Fruit fly (Drosophila melanogaster) whole organism, prepupa: Measurements from ENCODE around the gene Rip11.
A peak's percentile ranks its signal among the peaks of the same experiment; 100 is the strongest.

Experiments
- Blimp-1 ChIP-seq: fragments of 200-800 bp; sonication (Bioruptor generic); optimal IDR thresholded peaks from 3 replicates; lab custom pipeline; 2017; ENCODE audit warnings: missing biosample characterization, missing genetic modification characterization, mild to moderate bottlenecking, moderate library complexity, missing genetic modification reagents
- CG10631 ChIP-seq: fragments of 200-800 bp; sonication (Bioruptor generic); optimal IDR thresholded peaks from 2 replicates; lab custom pipeline; 2016; ENCODE audit warnings: missing biosample characterization, missing genetic modification characterization
- CG1621 ChIP-seq: fragments of 200-800 bp; sonication (Bioruptor generic); optimal IDR thresholded peaks from 3 replicates; lab custom pipeline; 2018; ENCODE audit warnings: missing biosample characterization, mild to moderate bottlenecking, missing genetic modification characterization
- CG31627 ChIP-seq: fragments of 200-800 bp; sonication (Bioruptor generic); optimal IDR thresholded peaks from 3 replicates; lab custom pipeline; 2016; ENCODE audit warnings: missing biosample characterization, missing genetic modification characterization
- CG32006 ChIP-seq: fragments of 200-800 bp; sonication (Bioruptor generic); optimal IDR thresholded peaks from 3 replicates; lab custom pipeline; 2017; ENCODE audit warnings: missing biosample characterization, mild to moderate bottlenecking, missing genetic modification characterization
- CG34406 ChIP-seq: fragments of 200-800 bp; sonication (Bioruptor generic); optimal IDR thresholded peaks from 3 replicates; lab custom pipeline; 2016; ENCODE audit warnings: missing biosample characterization, missing genetic modification characterization
- CG3919 ChIP-seq: fragments of 200-800 bp; sonication (Bioruptor generic); optimal IDR thresholded peaks from 3 replicates; lab custom pipeline; 2016; ENCODE audit warnings: missing biosample characterization, missing genetic modification characterization
- CG4318 ChIP-seq: fragments of 200-800 bp; sonication (Bioruptor generic); optimal IDR thresholded peaks from 3 replicates; lab custom pipeline; 2017; ENCODE audit warnings: missing biosample characterization, mild to moderate bottlenecking, missing genetic modification characterization
- CG6276 ChIP-seq: fragments of 200-800 bp; sonication (Bioruptor generic); optimal IDR thresholded peaks from 2 replicates; lab custom pipeline; 2017; ENCODE audit warnings: missing biosample characterization, mild to moderate bottlenecking, missing genetic modification characterization
- CG6792 ChIP-seq: fragments of 200-800 bp; sonication (Bioruptor generic); optimal IDR thresholded peaks from 3 replicates; lab custom pipeline; 2016; ENCODE audit warnings: missing biosample characterization, missing genetic modification characterization
- CG6808 ChIP-seq: fragments of 200-800 bp; sonication (Bioruptor generic); optimal IDR thresholded peaks from 3 replicates; lab custom pipeline; 2017; ENCODE audit warnings: missing biosample characterization, missing genetic modification characterization, mild to moderate bottlenecking, moderate library complexity, missing genetic modification reagents
- CG6854 ChIP-seq: fragments of 200-800 bp; sonication (Bioruptor generic); optimal IDR thresholded peaks from 2 replicates; lab custom pipeline; 2017; ENCODE audit warnings: missing biosample characterization, mild to moderate bottlenecking, missing genetic modification characterization
- CG8119 ChIP-seq: fragments of 200-800 bp; sonication (Bioruptor generic); IDR thresholded peaks from 3 replicates; pipeline ENCODE4 v1.3.6; 2022; ENCODE audit warnings: missing biosample characterization, missing genetic modification characterization
- CG8319 ChIP-seq: fragments of 200-800 bp; sonication (Bioruptor generic); optimal IDR thresholded peaks from 3 replicates; lab custom pipeline; 2016; ENCODE audit warnings: missing biosample characterization, missing genetic modification characterization
- CG8632 ChIP-seq: fragments of 200-800 bp; sonication (Bioruptor generic); optimal IDR thresholded peaks from 3 replicates; lab custom pipeline; 2016; ENCODE audit warnings: missing biosample characterization, missing genetic modification characterization
- Eip75B ChIP-seq: fragments of 200-800 bp; sonication (Bioruptor generic); optimal IDR thresholded peaks from 3 replicates; lab custom pipeline; 2016; ENCODE audit warnings: missing biosample characterization, missing genetic modification characterization
- Eip78C ChIP-seq: fragments of 200-800 bp; sonication (Bioruptor generic); peaks from one replicate; lab custom pipeline; 2016; ENCODE audit warnings: missing biosample characterization, missing genetic modification characterization
- Eip93F ChIP-seq: fragments of 200-800 bp; sonication (Bioruptor generic); optimal IDR thresholded peaks from 2 replicates; lab custom pipeline; 2016; ENCODE audit warnings: missing biosample characterization, mild to moderate bottlenecking, missing genetic modification characterization
- Gug ChIP-seq: fragments of 200-800 bp; sonication (Bioruptor generic); IDR thresholded peaks from 2 replicates; pipeline ENCODE4 v1.3.6; 2022; ENCODE audit warnings: missing biosample characterization, missing genetic modification characterization
- Hr39 ChIP-seq: fragments of 200-800 bp; sonication (Bioruptor generic); optimal IDR thresholded peaks from 2 replicates; lab custom pipeline; 2016; ENCODE audit warnings: missing biosample characterization, missing genetic modification characterization
- Hr4 ChIP-seq: fragments of 200-800 bp; sonication (Bioruptor generic); optimal IDR thresholded peaks from 3 replicates; lab custom pipeline; 2016; ENCODE audit warnings: missing biosample characterization, missing genetic modification characterization
- Lpt ChIP-seq: fragments of 200-800 bp; sonication (Bioruptor generic); optimal IDR thresholded peaks from 3 replicates; lab custom pipeline; 2016; ENCODE audit warnings: missing biosample characterization, missing genetic modification characterization
- Met ChIP-seq: fragments of 200-800 bp; sonication (Bioruptor generic); optimal IDR thresholded peaks from 3 replicates; lab custom pipeline; 2016; ENCODE audit warnings: missing biosample characterization, missing genetic modification characterization
- Smox ChIP-seq: fragments of 200-800 bp; sonication (Bioruptor generic); optimal IDR thresholded peaks from 3 replicates; lab custom pipeline; 2016; ENCODE audit warnings: missing biosample characterization, missing genetic modification characterization
- Sox102F ChIP-seq: fragments of 200-800 bp; sonication (Bioruptor generic); optimal IDR thresholded peaks from 2 replicates; lab custom pipeline; 2016; ENCODE audit warnings: missing biosample characterization, mild to moderate bottlenecking, missing genetic modification characterization
- Sox15 ChIP-seq: fragments of 200-800 bp; sonication (Bioruptor generic); optimal IDR thresholded peaks from 3 replicates; lab custom pipeline; 2016; ENCODE audit warnings: missing biosample characterization, missing genetic modification characterization
- achi ChIP-seq: fragments of 200-800 bp; sonication (Bioruptor generic); optimal IDR thresholded peaks from 3 replicates; lab custom pipeline; 2016; ENCODE audit warnings: missing biosample characterization, missing genetic modification characterization
- acj6 ChIP-seq: fragments of 200-800 bp; sonication (Bioruptor generic); optimal IDR thresholded peaks from 3 replicates; lab custom pipeline; 2016; ENCODE audit warnings: missing biosample characterization, missing genetic modification characterization
- cyc ChIP-seq: fragments of 200-800 bp; sonication (Bioruptor generic); optimal IDR thresholded peaks from 3 replicates; lab custom pipeline; 2016; ENCODE audit warnings: missing biosample characterization, missing genetic modification characterization
- dac ChIP-seq: fragments of 200-800 bp; sonication (Bioruptor generic); optimal IDR thresholded peaks from 2 replicates; lab custom pipeline; 2017; ENCODE audit warnings: missing biosample characterization, mild to moderate bottlenecking, missing genetic modification characterization
- dsx ChIP-seq: fragments of 200-800 bp; optimal IDR thresholded peaks from 3 replicates; lab custom pipeline; 2019; ENCODE audit warnings: missing biosample characterization, mild to moderate bottlenecking, missing genetic modification characterization, moderate library complexity; ENCODE audit not compliant: poor library complexity, severe bottlenecking
- eg ChIP-seq: fragments of 200-800 bp; sonication (Bioruptor generic); IDR thresholded peaks from 3 replicates; pipeline ENCODE4 v1.3.6; 2022; ENCODE audit warnings: missing biosample characterization, missing genetic modification characterization
- esn ChIP-seq: fragments of 200-800 bp; sonication (Bioruptor generic); optimal IDR thresholded peaks from 2 replicates; lab custom pipeline; 2016; ENCODE audit warnings: missing biosample characterization, mild to moderate bottlenecking, missing genetic modification characterization, moderate library complexity
- fd85E ChIP-seq: fragments of 200-800 bp; sonication (Bioruptor generic); optimal IDR thresholded peaks from 3 replicates; lab custom pipeline; 2016; ENCODE audit warnings: missing biosample characterization, missing genetic modification characterization
- lz ChIP-seq: fragments of 200-800 bp; sonication (Bioruptor generic); optimal IDR thresholded peaks from 3 replicates; lab custom pipeline; 2016; ENCODE audit warnings: missing biosample characterization, missing genetic modification characterization
- net ChIP-seq: fragments of 200-800 bp; sonication (Bioruptor generic); optimal IDR thresholded peaks from 3 replicates; lab custom pipeline; 2016; ENCODE audit warnings: missing biosample characterization, missing genetic modification characterization
- salr ChIP-seq, 2 experiments: fragments of 200-800 bp; sonication (Bioruptor generic); optimal IDR thresholded peaks; 3 replicates each; lab custom pipeline; 2016 to 2018; ENCODE audit warnings: missing biosample characterization in 2 of 2, missing genetic modification characterization in 2 of 2, mild to moderate bottlenecking in 1 of 2
- ss ChIP-seq, 2 experiments: fragments of 200-800 bp; sonication (Bioruptor generic); optimal IDR thresholded peaks; 2 replicates in 1 of 2; 3 replicates in 1 of 2; lab custom pipeline; 2017 to 2018; ENCODE audit warnings: mild to moderate bottlenecking in 2 of 2, missing biosample characterization in 2 of 2, missing genetic modification characterization in 2 of 2, moderate library complexity in 1 of 2
- svp ChIP-seq: fragments of 200-800 bp; sonication (Bioruptor generic); peaks from one replicate; lab custom pipeline; 2016; ENCODE audit warnings: missing biosample characterization, missing genetic modification characterization
- topi ChIP-seq: fragments of 200-800 bp; sonication (Bioruptor generic); optimal IDR thresholded peaks from 3 replicates; lab custom pipeline; 2016; ENCODE audit warnings: missing biosample characterization, missing genetic modification characterization

The Rip11 gene

dm6 chrX:18678876-18679275, 31.4 kb upstream of the Rip11 start (continued):
- TF ChIP-seq CG6854 (GFP tag; lab: Kevin White, UChicago) (no peak), CG31627 (GFP tag; lab: Kevin White, UChicago) (peak; percentile 9), achi (peak; percentile 45), CG8119 (GFP tag; lab: Robert Waterston, UW) (peak; percentile 47; the same call in 1 of the 3 replicates), CG10631 (GFP tag; lab: Kevin White, UChicago) (peak; percentile 29), Smox (GFP tag; lab: Kevin White, UChicago) (peak; percentile 10), net (GFP tag; lab: Kevin White, UChicago) (peak; percentile 31), Hr39 (GFP tag; lab: Kevin White, UChicago) (no peak), Eip75B (GFP tag; lab: Kevin White, UChicago) (peak; percentile 19), CG32006 (GFP tag; lab: Kevin White, UChicago) (peak; percentile 55), Sox15 (GFP tag; lab: Kevin White, UChicago) (no peak), svp (GFP tag; lab: Kevin White, UChicago) (peak; percentile 48), CG6808 (GFP tag; lab: Kevin White, UChicago) (no peak), Eip93F (GFP tag; lab: Kevin White, UChicago) (no peak), CG3919 (GFP tag; lab: Kevin White, UChicago) (peak; percentile 47), Lpt (GFP tag; lab: Kevin White, UChicago) (no peak)

- TF ChIP-seq fd85E (GFP tag; lab: Kevin White, UChicago) (no peak), CG8119 (GFP tag; lab: Robert Waterston, UW) (no peak), Lpt (GFP tag; lab: Kevin White, UChicago) (peak; percentile 20), eg (0 out of 3 replicates have a peak, but pooled peaks have one; percentile 17)
Measured at dm6 chrX:18676756-18677155, 29.3 kb upstream of the Rip11 start.

- peak; percentile 61 for TF ChIP-seq CG32006 (GFP tag; lab: Kevin White, UChicago)
- TF ChIP-seq topi (GFP tag; lab: Kevin White, UChicago): peak; percentile 24
- no peak for TF ChIP-seq Sox15 (GFP tag; lab: Kevin White, UChicago)
- TF ChIP-seq esn (GFP tag; lab: Kevin White, UChicago): peak; percentile 44
- peak; percentile 6 for TF ChIP-seq net (GFP tag; lab: Kevin White, UChicago)
- no peak for TF ChIP-seq Eip93F (GFP tag; lab: Kevin White, UChicago)
- no peak for TF ChIP-seq Smox (GFP tag; lab: Kevin White, UChicago)
- no peak for TF ChIP-seq lz (GFP tag; lab: Kevin White, UChicago)
- no peak for TF ChIP-seq Blimp-1 (GFP tag; lab: Kevin White, UChicago)
- TF ChIP-seq CG4318 (GFP tag; lab: Kevin White, UChicago): peak; percentile 45
- TF ChIP-seq CG8632: no peak
- TF ChIP-seq CG3919 (GFP tag; lab: Kevin White, UChicago): no peak
- TF ChIP-seq Eip78C (GFP tag; lab: Kevin White, UChicago): peak; percentile 67
- TF ChIP-seq CG6808 (GFP tag; lab: Kevin White, UChicago): no peak
- TF ChIP-seq CG34406 (GFP tag; lab: Kevin White, UChicago): no peak
- TF ChIP-seq eg: 0 out of 3 replicates have a peak, but pooled peaks have one; percentile 8
- TF ChIP-seq Hr4 (GFP tag; lab: Kevin White, UChicago): peak; percentile 27
- peak; percentile 30 for TF ChIP-seq Met (GFP tag; lab: Kevin White, UChicago)
- TF ChIP-seq svp (GFP tag; lab: Kevin White, UChicago): peak; percentile 68
- peak; percentile 22 for TF ChIP-seq Sox102F (GFP tag; lab: Kevin White, UChicago)
- TF ChIP-seq cyc (GFP tag; lab: Kevin White, UChicago): no peak
- TF ChIP-seq fd85E (GFP tag; lab: Kevin White, UChicago): no peak
- no peak for TF ChIP-seq dac (GFP tag; lab: Kevin White, UChicago)
- TF ChIP-seq salr (GFP tag; optimal IDR thresholded peaks at IDR 0.05; lab: Kevin White, UChicago): peak in 1 of 2 experiments; percentile 25
- peak; percentile 6 for TF ChIP-seq CG6276 (GFP tag; lab: Kevin White, UChicago)
- TF ChIP-seq, all 60 proteins: peak for 13
Measured at dm6 chrX:18675702-18676101, 28.3 kb upstream of the Rip11 start.

- TF ChIP-seq CG1621 (tag; lab: Kevin White, UChicago) (peak; percentile 34), CG8319 (GFP tag; lab: Kevin White, UChicago) (no peak), CG10631 (GFP tag; lab: Kevin White, UChicago) (no peak), Sox15 (GFP tag; lab: Kevin White, UChicago) (no peak), Gug (GFP tag; lab: Robert Waterston, UW) (no peak), CG6854 (GFP tag; lab: Kevin White, UChicago) (peak; percentile 80), ss (GFP tag; optimal IDR thresholded peaks at IDR 0.05; lab: Kevin White, UChicago) (peak in 1 of 2 experiments; percentile 89), Blimp-1 (GFP tag; lab: Kevin White, UChicago) (peak; percentile 97), Smox (GFP tag; lab: Kevin White, UChicago) (no peak), dsx (GFP tag; lab: Kevin White, UChicago) (no peak), CG8632 (no peak), acj6 (GFP tag; lab: Kevin White, UChicago) (no peak), CG6792 (GFP tag; lab: Kevin White, UChicago) (no peak)
Measured at dm6 chrX:18675272-18675671, 27.8 kb upstream of the Rip11 start.
